Fruit fly (Drosophila melanogaster) whole organism, adult: ENCODE results near the gene CG46467.

ENCODE experiments used
- CG1620 ChIP-seq: fragments of 200-800 bp; sonication (Bioruptor generic); optimal IDR thresholded peaks from 2 replicates; lab custom pipeline; 2016; ENCODE audit warnings: missing biosample characterization, missing genetic modification characterization
- CG33017 ChIP-seq: fragments of 200-800 bp; sonication (Bioruptor generic); optimal IDR thresholded peaks from 2 replicates; lab custom pipeline; 2018; ENCODE audit warnings: missing biosample characterization, mild to moderate bottlenecking, missing genetic modification characterization, moderate library complexity
- CG5204 ChIP-seq: fragments of 200-800 bp; sonication (Bioruptor generic); optimal IDR thresholded peaks from 2 replicates; lab custom pipeline; 2016; ENCODE audit warnings: missing biosample characterization, missing genetic modification characterization
- CG7045 ChIP-seq: fragments of 200-800 bp; sonication (Bioruptor generic); optimal IDR thresholded peaks from 2 replicates; lab custom pipeline; 2017; ENCODE audit warnings: missing biosample characterization, mild to moderate bottlenecking, missing genetic modification characterization
- CG7101 ChIP-seq: fragments of 200-800 bp; sonication (Bioruptor generic); optimal IDR thresholded peaks from 2 replicates; lab custom pipeline; 2018; ENCODE audit warnings: missing biosample characterization, mild to moderate bottlenecking, missing genetic modification characterization, moderate library complexity
- Clk ChIP-seq: fragments of 200-800 bp; sonication (Bioruptor generic); optimal IDR thresholded peaks from 2 replicates; lab custom pipeline; 2017; ENCODE audit warnings: missing biosample characterization, missing genetic modification characterization
- Hr96 ChIP-seq: fragments of 200-800 bp; sonication (Bioruptor generic); optimal IDR thresholded peaks from 2 replicates; lab custom pipeline; 2016; ENCODE audit warnings: missing biosample characterization, missing genetic modification characterization
- bab1 ChIP-seq: fragments of 200-800 bp; sonication (Bioruptor generic); optimal IDR thresholded peaks from 3 replicates; lab custom pipeline; 2019; ENCODE audit warnings: missing biosample characterization, mild to moderate bottlenecking, missing genetic modification characterization, moderate library complexity
- cic ChIP-seq: fragments of 200-800 bp; sonication (Bioruptor generic); optimal IDR thresholded peaks from 2 replicates; lab custom pipeline; 2017; ENCODE audit warnings: missing biosample characterization, mild to moderate bottlenecking, missing genetic modification characterization, moderate library complexity
- kay ChIP-seq: fragments of 200-800 bp; sonication (Bioruptor generic); peaks from one replicate; lab custom pipeline; 2016; ENCODE audit warnings: missing biosample characterization, missing genetic modification characterization, borderline replicate concordance
- ovo ChIP-seq: fragments of 200-800 bp; sonication (Bioruptor generic); optimal IDR thresholded peaks from 2 replicates; lab custom pipeline; 2016; ENCODE audit warnings: missing biosample characterization, missing genetic modification characterization
- pad ChIP-seq: fragments of 200-800 bp; sonication (Bioruptor generic); optimal IDR thresholded peaks from 3 replicates; lab custom pipeline; 2017; ENCODE audit warnings: missing biosample characterization, missing genetic modification characterization, mild to moderate bottlenecking, moderate library complexity, missing genetic modification reagents
- tj ChIP-seq: fragments of 200-800 bp; sonication (Bioruptor generic); optimal IDR thresholded peaks from 3 replicates; lab custom pipeline; 2017; ENCODE audit warnings: missing biosample characterization, mild to moderate bottlenecking, missing genetic modification characterization, moderate library complexity
- toe ChIP-seq: fragments of 200-800 bp; sonication (Bioruptor generic); optimal IDR thresholded peaks from 2 replicates; lab custom pipeline; 2016; ENCODE audit warnings: missing biosample characterization, missing genetic modification characterization

dm6 chr3R:9946493-9946892 is 72.0 kb downstream of the CG46467 start:
- TF ChIP-seq CG7101 (tag; lab: Kevin White, UChicago) (no peak), Hr96 (GFP tag; lab: Kevin White, UChicago) (no peak), cic (GFP tag; lab: Kevin White, UChicago) (peak; percentile 76), CG1620 (GFP tag; lab: Kevin White, UChicago) (no peak), kay (no peak), pad (GFP tag; lab: Kevin White, UChicago) (peak; percentile 46), Clk (GFP tag; lab: Kevin White, UChicago) (peak; percentile 55), CG33017 (tag; lab: Kevin White, UChicago) (peak; percentile 16), CG5204 (GFP tag; lab: Kevin White, UChicago) (no peak), bab1 (GFP tag; lab: Kevin White, UChicago) (no peak), toe (GFP tag; lab: Kevin White, UChicago) (no peak), ovo (GFP tag; lab: Kevin White, UChicago) (peak; percentile 15), CG7045 (GFP tag; lab: Kevin White, UChicago) (peak; percentile 42), tj (no peak)
